Fruit fly (Drosophila melanogaster): ENCODE data around the gene RagA-B.

Gene RagA-B

dm6 chr3R:8934930-8935329 is 49.2 kb downstream of the RagA-B start, which contains the start of gene osk:
Gene osk (plus strand): TSS chr3R:8935126.
- TF ChIP-seq grau (tag; optimal IDR thresholded peaks at IDR 0.05): no peak
- no peak for TF ChIP-seq Fer1 (GFP tag; optimal IDR thresholded peaks at IDR 0.05)
- TF ChIP-seq CG13287 (GFP tag; IDR thresholded peaks at IDR 0.05; ENCODE audit: partially characterized antibody): no peak
- no peak for TF ChIP-seq CG1647 (GFP tag; optimal IDR thresholded peaks at IDR 0.05)
- no peak for TF ChIP-seq klu (GFP tag; IDR thresholded peaks at IDR 0.05)
- no peak for TF ChIP-seq stwl (tag; optimal IDR thresholded peaks at IDR 0.05)
- no peak for TF ChIP-seq B-H2 (GFP tag; optimal IDR thresholded peaks at IDR 0.05)
- no peak for TF ChIP-seq Oaz (GFP tag; IDR thresholded peaks at IDR 0.05)
- no peak for TF ChIP-seq bcd (GFP tag; optimal IDR thresholded peaks at IDR 0.05)
- no peak for TF ChIP-seq sisA (GFP tag; IDR thresholded peaks at IDR 0.05)
- no peak for TF ChIP-seq wek (GFP tag; optimal IDR thresholded peaks at IDR 0.05)
- TF ChIP-seq Sry-δ (GFP tag; optimal IDR thresholded peaks at IDR 0.05): no peak
- no peak for TF ChIP-seq GATAe (GFP tag; conservative IDR thresholded peaks at IDR 0.05)
- TF ChIP-seq CG14441 (GFP tag; IDR thresholded peaks at IDR 0.05): no peak
- no peak for TF ChIP-seq pum (GFP tag; optimal IDR thresholded peaks at IDR 0.05)
- TF ChIP-seq Hr51 (GFP tag; optimal IDR thresholded peaks at IDR 0.05): no peak

- no peak for TF ChIP-seq prd (optimal IDR thresholded peaks at IDR 0.05)
- TF ChIP-seq prd (GFP tag; IDR thresholded peaks at IDR 0.05): peak; percentile 33; the same call in 1 of the 3 replicates
- TF ChIP-seq Xrp1 (GFP tag; IDR thresholded peaks at IDR 0.05): peak; percentile 5; the same call in 1 of the 2 replicates
- no peak for TF ChIP-seq pan (optimal IDR thresholded peaks at IDR 0.05)
- TF ChIP-seq pan (GFP tag; optimal IDR thresholded peaks at IDR 0.05 in 1 of 2, IDR thresholded peaks at IDR 0.05 in 1 of 2): peak in 1 of 2 experiments; percentile 17
- TF ChIP-seq Doc2 (GFP tag; IDR thresholded peaks at IDR 0.05): no peak
- TF ChIP-seq Drgx (GFP tag; IDR thresholded peaks at IDR 0.05): 0 out of 2 replicates have a peak, but pooled peaks have one; percentile 39
- TF ChIP-seq lbe (GFP tag; optimal IDR thresholded peaks at IDR 0.05): no peak
- TF ChIP-seq CTCF (GFP tag; optimal IDR thresholded peaks at IDR 0.05): no peak
- TF ChIP-seq lola (GFP tag; optimal IDR thresholded peaks at IDR 0.05): peak in 1 of 3 experiments; percentile 42
- no peak for TF ChIP-seq CG8478 (optimal IDR thresholded peaks at IDR 0.05)
- no peak for TF ChIP-seq CG11085 (GFP tag; IDR thresholded peaks at IDR 0.05)
- TF ChIP-seq CG12659 (GFP tag; optimal IDR thresholded peaks at IDR 0.05): no peak
- TF ChIP-seq cas (GFP tag; IDR thresholded peaks at IDR 0.05): no peak
- TF ChIP-seq CG43689 (GFP tag; IDR thresholded peaks at IDR 0.05): no peak
- TF ChIP-seq CG7839 (tag; optimal IDR thresholded peaks at IDR 0.05): no peak
- TF ChIP-seq Gsc (GFP tag; IDR thresholded peaks at IDR 0.05): no peak
- no peak for TF ChIP-seq HmgD (GFP tag; optimal IDR thresholded peaks at IDR 0.05)
- TF ChIP-seq Myb (GFP tag; optimal IDR thresholded peaks at IDR 0.05): no peak
- peak; percentile 27 for TF ChIP-seq CG6254 (GFP tag; optimal IDR thresholded peaks at IDR 0.05)
- TF ChIP-seq CG1602 (GFP tag; optimal IDR thresholded peaks at IDR 0.05): no peak
- no peak for TF ChIP-seq vvl (GFP tag; IDR thresholded peaks at IDR 0.05)
- no peak for TF ChIP-seq CG13624 (GFP tag; optimal IDR thresholded peaks at IDR 0.05)
- TF ChIP-seq bsh (GFP tag; optimal IDR thresholded peaks at IDR 0.05): peak in 1 of 2 experiments; percentile 25
- TF ChIP-seq CG3995 (GFP tag; optimal IDR thresholded peaks at IDR 0.05): no peak
- TF ChIP-seq Dip3 (GFP tag; optimal IDR thresholded peaks at IDR 0.05): no peak
- peak; percentile 16 for TF ChIP-seq CG17829 (tag; optimal IDR thresholded peaks at IDR 0.05)
- no peak for TF ChIP-seq CG11456 (GFP tag; IDR thresholded peaks at IDR 0.05)
- no peak for TF ChIP-seq scrt (GFP tag; optimal IDR thresholded peaks at IDR 0.05)
- TF ChIP-seq ap (GFP tag; IDR thresholded peaks at IDR 0.05): no peak
- TF ChIP-seq CG34224 (GFP tag; IDR thresholded peaks at IDR 0.05; ENCODE audit: partially characterized antibody): no peak
- TF ChIP-seq CG32767 (GFP tag; IDR thresholded peaks at IDR 0.05): no peak
- no peak for TF ChIP-seq CG4328 (GFP tag; optimal IDR thresholded peaks at IDR 0.05)
- TF ChIP-seq jing (GFP tag; optimal IDR thresholded peaks at IDR 0.05): no peak
- no peak for TF ChIP-seq CG1792 (GFP tag; optimal IDR thresholded peaks at IDR 0.05)
- peak; percentile 14 for TF ChIP-seq CG1603 (tag; optimal IDR thresholded peaks at IDR 0.05)
- no peak for TF ChIP-seq CG8924 (tag; optimal IDR thresholded peaks at IDR 0.05)
Measured at dm6 chr3R:8932741-8933140, 51.4 kb downstream of the RagA-B start.
